Fruit fly (Drosophila melanogaster): ENCODE measurements around the gene CG14985.

Gene CG14985

DNA sequence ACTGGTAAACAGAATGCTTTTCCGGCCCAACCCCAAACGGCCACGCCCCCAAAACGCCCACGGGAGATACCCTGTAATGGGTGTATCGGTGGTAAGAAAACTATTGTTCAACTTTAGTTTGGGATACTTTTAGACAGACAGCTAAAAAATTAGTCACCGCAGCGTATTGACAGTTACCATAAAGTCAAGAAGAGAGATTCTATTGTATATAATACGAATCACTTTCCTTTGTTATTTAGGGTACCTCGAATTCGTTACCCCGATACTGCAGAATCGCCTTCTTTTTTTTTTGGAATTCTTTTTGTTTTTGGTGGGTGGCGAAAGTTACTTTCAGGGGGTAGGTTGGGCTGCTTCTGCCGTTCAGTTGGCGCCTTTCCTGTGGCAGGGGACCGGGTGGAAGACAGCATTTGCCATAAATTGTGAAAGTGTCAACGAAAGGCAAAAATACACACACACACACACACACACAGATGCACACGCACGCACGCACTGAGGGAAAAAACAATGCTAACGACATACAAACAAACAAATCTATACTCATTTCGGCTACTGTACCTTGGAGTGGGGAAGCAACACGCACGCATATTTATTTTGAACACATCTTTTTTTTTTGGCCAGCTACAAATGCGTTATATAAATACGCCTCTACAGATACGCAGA, 32.8 kb upstream of the CG14985 start (continued):
- peak; percentile 3 for TF ChIP-seq Camta (GFP tag; optimal IDR thresholded peaks at IDR 0.05)
- TF ChIP-seq H2.0 (GFP tag; IDR thresholded peaks at IDR 0.05): peak; percentile 45
- TF ChIP-seq CG7928 (GFP tag; optimal IDR thresholded peaks at IDR 0.05): no peak
- peak; percentile 30; the same call in 1 of the 2 replicates for TF ChIP-seq E2f2 (GFP tag; IDR thresholded peaks at IDR 0.05)
- no peak for TF ChIP-seq prd (optimal IDR thresholded peaks at IDR 0.05)
- peak; percentile 40; the same call in 1 of the 3 replicates for TF ChIP-seq prd (GFP tag; IDR thresholded peaks at IDR 0.05)
- peak in 1 of 2 experiments; percentile 60 for TF ChIP-seq bsh (GFP tag; optimal IDR thresholded peaks at IDR 0.05)
- peak; percentile 53 for TF ChIP-seq CG10366 (GFP tag; IDR thresholded peaks at IDR 0.05)
- 0 out of 3 replicates have a peak, but pooled peaks have one; percentile 18 for TF ChIP-seq gce (GFP tag; IDR thresholded peaks at IDR 0.05)
- peak; percentile 20 for TF ChIP-seq CG1529 (GFP tag; optimal IDR thresholded peaks at IDR 0.05)
- TF ChIP-seq CG9437 (GFP tag; optimal IDR thresholded peaks at IDR 0.05): peak; percentile 15
- TF ChIP-seq Sox102F (GFP tag; optimal IDR thresholded peaks at IDR 0.05): peak; percentile 61
- TF ChIP-seq CG12219 (GFP tag; optimal IDR thresholded peaks at IDR 0.05): peak; percentile 9
- peak; percentile 17 for TF ChIP-seq CG8388 (GFP tag; optimal IDR thresholded peaks at IDR 0.05)
- TF ChIP-seq D19A (tag; optimal IDR thresholded peaks at IDR 0.05): peak; percentile 31
- 0 out of 3 replicates have a peak, but pooled peaks have one; percentile 9 for TF ChIP-seq CG11456 (GFP tag; IDR thresholded peaks at IDR 0.05)
- TF ChIP-seq slbo (GFP tag; IDR thresholded peaks at IDR 0.05): peak; percentile 66
- TF ChIP-seq zfh1 (GFP tag; IDR thresholded peaks at IDR 0.05): 0 out of 3 replicates have a peak, but pooled peaks have one; percentile 40
- TF ChIP-seq CG11093 (GFP tag; IDR thresholded peaks at IDR 0.05): 0 out of 3 replicates have a peak, but pooled peaks have one; percentile 9
- TF ChIP-seq wor (GFP tag; IDR thresholded peaks at IDR 0.05): no peak
- TF ChIP-seq CG12391 (tag; optimal IDR thresholded peaks at IDR 0.05): peak; percentile 39
- TF ChIP-seq pho (GFP tag; optimal IDR thresholded peaks at IDR 0.05): peak; percentile 15
- peak; percentile 89 for TF ChIP-seq sens (GFP tag)
- no peak for TF ChIP-seq CG8290 (GFP tag; optimal IDR thresholded peaks at IDR 0.05)
- peak in 1 of 2 experiments; percentile 39 for TF ChIP-seq CG8290 (tag; optimal IDR thresholded peaks at IDR 0.05)
- TF ChIP-seq Hmx (GFP tag; optimal IDR thresholded peaks at IDR 0.05): no peak
- TF ChIP-seq Atf6 (GFP tag; IDR thresholded peaks at IDR 0.05): peak; percentile 44; the same call in 1 of the 2 replicates
- peak; percentile 10 for TF ChIP-seq HmgZ (tag; optimal IDR thresholded peaks at IDR 0.05)
- TF ChIP-seq esg (GFP tag; conservative IDR thresholded peaks at IDR 0.05): peak; percentile 59
- peak; percentile 17 for TF ChIP-seq NC2β (GFP tag; optimal IDR thresholded peaks at IDR 0.05)
- TF ChIP-seq tio (GFP tag; optimal IDR thresholded peaks at IDR 0.05): peak; percentile 2
- peak; percentile 29 for TF ChIP-seq CG13775 (GFP tag; optimal IDR thresholded peaks at IDR 0.05)
- no peak for TF ChIP-seq CG2116 (GFP tag; optimal IDR thresholded peaks at IDR 0.05)
- no peak for TF ChIP-seq stwl (tag; optimal IDR thresholded peaks at IDR 0.05)
- TF ChIP-seq HLH3B (GFP tag; IDR thresholded peaks at IDR 0.05): peak; percentile 20; the same call in 1 of the 2 replicates
- TF ChIP-seq CG13296 (GFP tag; optimal IDR thresholded peaks at IDR 0.05): no peak
- no peak for TF ChIP-seq CG13894 (tag; optimal IDR thresholded peaks at IDR 0.05)
- TF ChIP-seq jing (GFP tag; optimal IDR thresholded peaks at IDR 0.05): peak; percentile 1
- TF ChIP-seq Pdp1 (GFP tag; optimal IDR thresholded peaks at IDR 0.05): peak in 1 of 2 experiments; percentile 19
- TF ChIP-seq fd3F (GFP tag; optimal IDR thresholded peaks at IDR 0.05): peak; percentile 17
- TF ChIP-seq ewg (GFP tag; optimal IDR thresholded peaks at IDR 0.05): peak; percentile 10
- TF ChIP-seq Aef1 (GFP tag; IDR thresholded peaks at IDR 0.05): 0 out of 3 replicates have a peak, but pooled peaks have one; percentile 19
- peak; percentile 17 for TF ChIP-seq fu2 (GFP tag; optimal IDR thresholded peaks at IDR 0.05)
- peak; percentile 45 for TF ChIP-seq cwo (GFP tag; optimal IDR thresholded peaks at IDR 0.05)
- no peak for TF ChIP-seq BtbVII (GFP tag; optimal IDR thresholded peaks at IDR 0.05)
- peak; percentile 28 for TF ChIP-seq CG1603 (tag; optimal IDR thresholded peaks at IDR 0.05)
- TF ChIP-seq nmo (GFP tag; optimal IDR thresholded peaks at IDR 0.05): peak; percentile 41
- 0 out of 2 replicates have a peak, but pooled peaks have one; percentile 22 for TF ChIP-seq Ptx1 (GFP tag; IDR thresholded peaks at IDR 0.05)
- no peak for TF ChIP-seq Elba2 (GFP tag; optimal IDR thresholded peaks at IDR 0.05)
- TF ChIP-seq CG2712 (tag; optimal IDR thresholded peaks at IDR 0.05): peak; percentile 21

All from whole organism, embryonic.